Worm (Caenorhabditis elegans) whole organism, L2 larva: ENCODE data around the gene T20B12.4.

Source experiments
- C34F6.9 ChIP-seq: fragments of 150-350 bp; optimal IDR thresholded peaks from 2 replicates; lab custom pipeline; 2014; ENCODE audit warnings: missing biosample characterization, missing genetic modification characterization
- R02D3.7 ChIP-seq: fragments of 150-350 bp; optimal IDR thresholded peaks from 2 replicates; lab custom pipeline; 2014; ENCODE audit warnings: missing biosample characterization, missing genetic modification characterization
- Y55F3AM.14 ChIP-seq: fragments of 200-800 bp; sonication (Bioruptor generic); optimal IDR thresholded peaks from 2 replicates; lab custom pipeline; 2018; ENCODE audit warnings: mild to moderate bottlenecking, missing genetic modification characterization, missing compliant biosample characterization
- ZK546.5 ChIP-seq: sonication (generic microtip); optimal IDR thresholded peaks from 2 replicates; lab custom pipeline; 2017; ENCODE audit warnings: missing biosample characterization, missing genetic modification characterization
- alr-1 ChIP-seq: fragments of 150-350 bp; optimal IDR thresholded peaks from 2 replicates; lab custom pipeline; 2014; ENCODE audit warnings: missing biosample characterization, missing genetic modification characterization
- aly-2 ChIP-seq: fragments of 150-350 bp; optimal IDR thresholded peaks from 2 replicates; lab custom pipeline; 2014; ENCODE audit warnings: missing biosample characterization, missing genetic modification characterization
- ama-1 ChIP-seq: fragments of 150-350 bp; optimal IDR thresholded peaks from 2 replicates; lab custom pipeline; 2018; ENCODE audit warnings: inconsistent platforms
- ceh-82 ChIP-seq: fragments of 150-350 bp; optimal IDR thresholded peaks from 2 replicates; lab custom pipeline; 2014; ENCODE audit warnings: missing biosample characterization, missing genetic modification characterization
- crh-2 ChIP-seq: sonication (generic microtip); optimal IDR thresholded peaks from 2 replicates; lab custom pipeline; 2017; ENCODE audit warnings: missing biosample characterization, missing genetic modification characterization
- egl-27 ChIP-seq: sonication (generic microtip); optimal IDR thresholded peaks from 3 replicates; lab custom pipeline; 2017; ENCODE audit warnings: missing biosample characterization, missing genetic modification reagents, missing genetic modification characterization
- elt-3 ChIP-seq: sonication (generic microtip); optimal IDR thresholded peaks from 2 replicates; lab custom pipeline; 2017; ENCODE audit warnings: missing biosample characterization, missing genetic modification characterization
- fos-1 ChIP-seq: fragments of 150-350 bp; optimal IDR thresholded peaks from 2 replicates; lab custom pipeline; 2014; ENCODE audit warnings: missing biosample characterization, missing genetic modification characterization
- gmeb-1 ChIP-seq: fragments of 150-350 bp; optimal IDR thresholded peaks from 2 replicates; lab custom pipeline; 2014; ENCODE audit warnings: missing biosample characterization, missing genetic modification characterization
- lin-11 ChIP-seq: fragments of 150-350 bp; sonication (generic microtip); optimal IDR thresholded peaks from 2 replicates; lab custom pipeline; 2014; ENCODE audit warnings: missing biosample characterization, missing genetic modification characterization, inconsistent platforms, mixed read lengths
- lin-13 ChIP-seq: fragments of 150-350 bp; optimal IDR thresholded peaks from 2 replicates; lab custom pipeline; 2014; ENCODE audit warnings: missing biosample characterization, missing genetic modification reagents, missing genetic modification characterization
- lin-39 ChIP-seq: fragments of 150-350 bp; optimal IDR thresholded peaks from 2 replicates; lab custom pipeline; 2014; ENCODE audit warnings: missing biosample characterization, missing genetic modification reagents, missing genetic modification characterization
- lsy-2 ChIP-seq, 2 experiments: fragments of 150-350 bp in 1 of 2; sonication (generic microtip) in 1 of 2; optimal IDR thresholded peaks; 2 replicates each; lab custom pipeline; 2014 to 2017; ENCODE audit warnings: missing biosample characterization in 2 of 2, missing genetic modification characterization in 2 of 2
- mab-5 ChIP-seq: fragments of 150-350 bp; optimal IDR thresholded peaks from 2 replicates; lab custom pipeline; 2014; ENCODE audit warnings: missing biosample characterization, missing genetic modification characterization
- mbf-1 ChIP-seq: sonication (generic microtip); optimal IDR thresholded peaks from 2 replicates; lab custom pipeline; 2017; ENCODE audit warnings: missing biosample characterization, missing genetic modification characterization
- nhr-10 ChIP-seq: sonication (generic microtip); optimal IDR thresholded peaks from 2 replicates; lab custom pipeline; 2017; ENCODE audit warnings: missing biosample characterization, missing genetic modification characterization
- nhr-11 ChIP-seq: fragments of 150-350 bp; optimal IDR thresholded peaks from 2 replicates; lab custom pipeline; 2014; ENCODE audit warnings: missing biosample characterization, missing genetic modification characterization
- nhr-12 ChIP-seq: fragments of 150-350 bp; optimal IDR thresholded peaks from 2 replicates; lab custom pipeline; 2014; ENCODE audit warnings: missing biosample characterization, missing genetic modification characterization
- nhr-129 ChIP-seq: fragments of 150-350 bp; optimal IDR thresholded peaks from 2 replicates; lab custom pipeline; 2014; ENCODE audit warnings: missing biosample characterization, missing genetic modification characterization
- nhr-21 ChIP-seq: fragments of 150-350 bp; optimal IDR thresholded peaks from 2 replicates; lab custom pipeline; 2014; ENCODE audit warnings: missing biosample characterization, missing genetic modification characterization
- nhr-23 ChIP-seq: fragments of 150-350 bp; optimal IDR thresholded peaks from 2 replicates; lab custom pipeline; 2014; ENCODE audit warnings: missing biosample characterization, missing genetic modification reagents, missing genetic modification characterization
- nhr-237 ChIP-seq: fragments of 150-350 bp; optimal IDR thresholded peaks from 2 replicates; lab custom pipeline; 2014; ENCODE audit warnings: missing biosample characterization, missing genetic modification characterization
- nhr-25 ChIP-seq: fragments of 150-350 bp; sonication (generic microtip); optimal IDR thresholded peaks from 3 replicates; lab custom pipeline; 2014; ENCODE audit warnings: missing biosample characterization, missing genetic modification characterization
- nhr-6 ChIP-seq: fragments of 150-350 bp; optimal IDR thresholded peaks from 2 replicates; lab custom pipeline; 2014; ENCODE audit warnings: missing biosample characterization, missing genetic modification characterization
- peb-1 ChIP-seq: fragments of 150-350 bp; optimal IDR thresholded peaks from 2 replicates; lab custom pipeline; 2014; ENCODE audit warnings: missing biosample characterization, missing genetic modification characterization
- sem-4 ChIP-seq: fragments of 150-350 bp; optimal IDR thresholded peaks from 2 replicates; lab custom pipeline; 2014; ENCODE audit warnings: missing biosample characterization, missing genetic modification reagents, missing genetic modification characterization
- sma-3 ChIP-seq: sonication (generic microtip); optimal IDR thresholded peaks from 2 replicates; lab custom pipeline; 2016; ENCODE audit warnings: missing genetic modification reagents, missing genetic modification characterization, missing compliant biosample characterization
- snpc-4 ChIP-seq: fragments of 150-350 bp; optimal IDR thresholded peaks from 2 replicates; lab custom pipeline; 2014; ENCODE audit warnings: missing biosample characterization, missing genetic modification characterization
- unc-39 ChIP-seq: fragments of 150-350 bp; optimal IDR thresholded peaks from 2 replicates; lab custom pipeline; 2014; ENCODE audit warnings: missing biosample characterization, missing genetic modification characterization
- unc-55 ChIP-seq: fragments of 150-350 bp; sonication (generic microtip); optimal IDR thresholded peaks from 3 replicates; lab custom pipeline; 2014; ENCODE audit warnings: missing biosample characterization, missing genetic modification reagents, missing genetic modification characterization
- unc-62 ChIP-seq: fragments of 150-350 bp; optimal IDR thresholded peaks from 2 replicates; lab custom pipeline; 2014; ENCODE audit warnings: missing biosample characterization, missing genetic modification reagents, missing genetic modification characterization
- zag-1 ChIP-seq: fragments of 150-350 bp; optimal IDR thresholded peaks from 2 replicates; lab custom pipeline; 2014; ENCODE audit warnings: missing biosample characterization, missing genetic modification characterization
- ztf-1 ChIP-seq: fragments of 200-800 bp; sonication (Bioruptor generic); conservative IDR thresholded peaks from 2 replicates; pipeline ENCODE4 v1.3.6; 2022; ENCODE audit warnings: missing genetic modification characterization, missing compliant biosample characterization
- ztf-11 ChIP-seq: sonication (generic microtip); optimal IDR thresholded peaks from 2 replicates; lab custom pipeline; 2017; ENCODE audit warnings: missing biosample characterization, missing genetic modification characterization
- ztf-4 ChIP-seq: fragments of 150-350 bp; optimal IDR thresholded peaks from 2 replicates; lab custom pipeline; 2014; ENCODE audit warnings: missing biosample characterization, missing genetic modification characterization

T20B12.4 gene

DNA sequence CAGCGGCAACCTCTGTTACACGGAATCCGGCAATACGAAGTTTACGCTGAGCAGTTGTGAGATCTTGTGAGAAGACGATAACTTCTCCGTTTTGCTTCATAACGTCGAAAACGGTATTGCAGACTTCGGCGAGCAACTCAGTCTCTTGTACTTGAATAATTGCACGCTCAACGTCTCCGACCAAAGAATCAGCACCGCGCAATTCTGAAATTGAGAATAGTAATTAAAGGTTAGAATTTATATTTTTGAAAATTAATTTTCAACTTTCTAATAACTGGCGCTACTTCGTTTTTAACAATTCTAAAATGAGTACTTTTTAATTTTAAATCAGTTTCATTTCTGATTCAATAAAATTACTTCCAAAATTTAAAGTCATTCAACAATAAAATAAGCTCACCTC, 11.0 kb downstream of the T20B12.4 start:
- TF ChIP-seq lin-11 (tag; lab: Kevin White, UChicago) = no peak
- TF ChIP-seq nhr-129 (tag; lab: Kevin White, UChicago) = no peak
- TF ChIP-seq lin-39 (tag; lab: Kevin White, UChicago) = no peak
- TF ChIP-seq mbf-1 (tag; lab: Kevin White, UChicago) = no peak
- no peak for TF ChIP-seq nhr-237 (tag; lab: Kevin White, UChicago)
- no peak for TF ChIP-seq snpc-4 (tag; lab: Kevin White, UChicago)
- no peak for TF ChIP-seq unc-62
- TF ChIP-seq nhr-25 (tag; lab: Kevin White, UChicago) = no peak
- TF ChIP-seq elt-3 (tag; lab: Kevin White, UChicago) = no peak
- no peak for TF ChIP-seq unc-39 (tag; lab: Kevin White, UChicago)
- no peak for TF ChIP-seq fos-1 (tag; lab: Kevin White, UChicago)
- no peak for TF ChIP-seq lin-13 (GFP tag; lab: Kevin White, UChicago)
- TF ChIP-seq egl-27 = no peak
- no peak for TF ChIP-seq ama-1
- no peak for TF ChIP-seq nhr-11 (tag; lab: Kevin White, UChicago)
- no peak for TF ChIP-seq R02D3.7 (tag; lab: Kevin White, UChicago)
- TF ChIP-seq nhr-6 (tag; lab: Kevin White, UChicago) = no peak
- no peak for TF ChIP-seq ceh-82
- TF ChIP-seq nhr-10 = no peak

DNA sequence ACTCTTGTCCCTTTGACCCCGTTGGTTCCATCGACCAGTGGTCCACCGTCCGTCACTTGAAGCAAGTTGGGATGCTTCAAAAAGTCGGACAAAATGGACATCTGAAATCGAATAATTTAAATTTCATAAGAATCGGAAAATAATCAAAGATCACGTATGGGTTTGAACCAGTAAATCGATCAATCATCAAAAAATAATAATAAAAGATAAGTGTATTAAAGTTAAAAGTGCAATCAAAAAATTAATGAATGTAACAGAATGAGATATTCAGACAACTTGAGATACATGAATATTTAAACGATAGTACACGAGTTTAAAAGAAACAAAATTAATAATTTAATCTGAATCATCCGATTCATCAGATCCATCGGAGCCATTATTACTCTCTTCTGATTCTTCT, 11.4 kb downstream of the T20B12.4 start, which contains the start of gene T20B12.7:
Gene T20B12.7, minus strand, starts transcription at position 101 of the 400 bp plus-strand sequence.
- TF ChIP-seq nhr-10 (no peak), elt-3 (tag; lab: Kevin White, UChicago) (no peak), C34F6.9 (tag; lab: Kevin White, UChicago) (no peak), mab-5 (tag; lab: Kevin White, UChicago) (no peak), ceh-82 (no peak), nhr-11 (tag; lab: Kevin White, UChicago) (no peak), ztf-4 (tag; lab: Kevin White, UChicago) (no peak), nhr-6 (tag; lab: Kevin White, UChicago) (no peak)

DNA sequence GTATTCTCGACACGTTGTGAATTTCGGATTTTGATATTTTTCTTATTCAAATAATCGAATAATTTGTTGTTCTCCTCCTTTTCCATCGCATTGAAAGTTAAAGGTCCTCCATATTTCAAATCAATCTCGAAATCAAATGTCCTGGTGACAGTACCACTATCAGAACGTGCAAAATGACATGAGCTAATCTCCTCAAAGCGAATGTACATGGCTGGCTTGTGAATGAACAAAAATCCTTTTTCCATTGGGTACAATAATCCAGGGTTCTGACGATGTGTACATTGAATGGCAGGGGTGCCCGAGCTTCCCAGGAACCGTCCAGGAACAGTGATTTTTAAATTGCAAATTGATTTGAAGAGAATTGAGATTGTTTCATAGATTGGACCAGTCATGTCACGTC, 12.6 kb downstream of the T20B12.4 start:
- no peak for TF ChIP-seq nhr-21
- TF ChIP-seq nhr-6 (tag; lab: Kevin White, UChicago) = no peak
- no peak for TF ChIP-seq gmeb-1
- TF ChIP-seq lin-13 (GFP tag; lab: Kevin White, UChicago) = no peak
- no peak for TF ChIP-seq nhr-237 (tag; lab: Kevin White, UChicago)

DNA sequence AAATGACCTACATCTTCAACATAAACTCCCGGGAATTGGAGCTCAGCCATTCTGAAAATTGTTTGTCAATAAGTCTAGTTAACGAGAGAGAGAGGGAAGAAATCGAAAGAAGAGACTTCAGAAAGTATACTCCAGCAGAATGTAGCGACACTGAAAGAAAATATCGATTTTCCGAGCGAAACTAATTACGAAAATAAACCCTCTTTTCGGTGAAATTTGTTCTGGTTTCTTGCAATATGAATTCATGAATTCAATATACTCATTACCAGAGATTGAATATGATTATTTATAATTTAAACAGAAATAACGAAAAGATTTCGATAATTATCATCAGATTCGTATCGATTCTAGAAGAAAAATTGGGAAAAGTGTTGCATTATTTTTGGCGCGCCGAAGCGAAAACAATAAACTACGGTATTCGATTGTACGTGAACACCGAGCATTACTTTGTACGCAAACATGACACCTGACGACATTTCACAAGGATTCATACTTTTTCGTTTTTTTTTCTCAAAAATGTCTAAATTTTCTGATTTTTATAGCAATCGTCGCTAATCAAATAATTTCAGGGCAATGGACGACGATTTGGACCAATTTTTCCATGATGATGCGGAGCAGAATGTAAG, 14.1 kb downstream of the T20B12.4 start, which contains the start of the genes hmg-4 and T20B12.3:
Gene hmg-4, minus strand, starts transcription at position 51 of the 626 bp plus-strand sequence.
Gene T20B12.3, plus strand, starts transcription at position 570 of the 626 bp plus-strand sequence.
- TF ChIP-seq lsy-2 (tag; optimal IDR thresholded peaks at IDR 0.05; lab: Kevin White, UChicago) = peak; percentile 83 to 98
- TF ChIP-seq C34F6.9 (tag; lab: Kevin White, UChicago) = peak; percentile 70
- TF ChIP-seq unc-55 = peak; percentile 67
- peak; percentile 15 for TF ChIP-seq crh-2 (tag; lab: Kevin White, UChicago)
- TF ChIP-seq gmeb-1 = peak; percentile 47
- no peak for TF ChIP-seq alr-1 (tag; lab: Kevin White, UChicago)
- peak; percentile 68 for TF ChIP-seq nhr-129 (tag; lab: Kevin White, UChicago)
- TF ChIP-seq Y55F3AM.14 (GFP tag; lab: Kevin White, UChicago) = no peak

DNA sequence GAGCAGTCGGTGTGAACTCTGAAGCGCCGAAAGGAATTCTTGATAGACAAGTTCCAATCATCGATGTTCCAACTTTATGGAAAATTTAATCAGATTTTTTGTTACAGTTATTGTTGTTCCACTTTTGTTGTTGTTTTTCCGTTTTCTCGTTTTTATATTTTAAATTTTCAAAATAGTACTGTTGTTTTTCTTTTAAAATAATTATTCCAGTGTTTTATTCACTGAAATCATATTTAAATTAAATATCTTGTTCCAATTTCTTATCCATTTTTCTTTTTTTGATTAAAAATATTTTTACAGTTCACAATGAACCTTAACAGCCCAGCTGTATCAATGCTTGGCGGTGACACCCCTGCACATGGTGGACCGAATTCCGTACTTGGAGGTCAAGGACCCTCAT, 16.2 kb downstream of the T20B12.4 start, which contains the start of gene tbp-1:
Gene tbp-1, plus strand, starts transcription at position 301 of the 400 bp plus-strand sequence.
- TF ChIP-seq mab-5 (tag; lab: Kevin White, UChicago) (no peak), mbf-1 (tag; lab: Kevin White, UChicago) (no peak), Y55F3AM.14 (GFP tag; lab: Kevin White, UChicago) (no peak), ZK546.5 (tag; lab: Kevin White, UChicago) (no peak), R02D3.7 (tag; lab: Kevin White, UChicago) (no peak), peb-1 (tag; lab: Kevin White, UChicago) (no peak), fos-1 (tag; lab: Kevin White, UChicago) (no peak), ztf-1 (GFP tag; lab: Robert Waterston, UW) (no peak), ztf-11 (tag; lab: Kevin White, UChicago) (no peak), ceh-82 (no peak), sma-3 (GFP tag; lab: Kevin White, UChicago) (no peak), aly-2 (tag; lab: Kevin White, UChicago) (no peak), ztf-4 (tag; lab: Kevin White, UChicago) (no peak), nhr-12 (no peak), nhr-11 (tag; lab: Kevin White, UChicago) (no peak), nhr-10 (no peak), zag-1 (tag; lab: Kevin White, UChicago) (no peak), nhr-23 (tag; lab: Kevin White, UChicago) (no peak), sem-4 (tag; lab: Kevin White, UChicago) (no peak)
